Fruit fly (Drosophila melanogaster) whole organism, wandering third instar larva: Measurements from ENCODE around the gene gro.

ENCODE experiments used
- Abd-B ChIP-seq: fragments of >200 bp; optimal IDR thresholded peaks from 2 replicates; lab custom pipeline; 2017; ENCODE audit warnings: missing biosample characterization, missing genetic modification characterization
- CG32264 ChIP-seq: fragments of 200-800 bp; sonication (Bioruptor generic); optimal IDR thresholded peaks from 2 replicates; lab custom pipeline; 2016; ENCODE audit warnings: missing biosample characterization, missing genetic modification characterization
- CG9705 ChIP-seq: fragments of 200-800 bp; sonication (Bioruptor generic); optimal IDR thresholded peaks from 2 replicates; lab custom pipeline; 2018; ENCODE audit warnings: missing biosample characterization, mild to moderate bottlenecking, missing genetic modification characterization
- CrebA ChIP-seq: fragments of 200-800 bp; sonication (Bioruptor generic); optimal IDR thresholded peaks from 2 replicates; lab custom pipeline; 2016; ENCODE audit warnings: missing biosample characterization, mild to moderate bottlenecking, missing genetic modification characterization, borderline replicate concordance
- Dfd ChIP-seq: fragments of >200 bp; optimal IDR thresholded peaks from 2 replicates; lab custom pipeline; 2017; ENCODE audit warnings: missing biosample characterization, missing genetic modification characterization
- Dif ChIP-seq: fragments of 200-275, 200-300 bp; sonication (Bioruptor generic); optimal IDR thresholded peaks from 2 replicates; lab custom pipeline; 2018; ENCODE audit warnings: missing biosample characterization, missing genetic modification characterization; ENCODE audit not compliant: partially characterized antibody
- GATAd ChIP-seq: sonication (Bioruptor generic); optimal IDR thresholded peaks from 2 replicates; lab custom pipeline; 2016; ENCODE audit warnings: missing biosample characterization, missing genetic modification characterization
- HLH106 ChIP-seq: fragments of 200-800 bp; optimal IDR thresholded peaks from 3 replicates; lab custom pipeline; 2019; ENCODE audit warnings: missing biosample characterization, mild to moderate bottlenecking, missing genetic modification characterization, moderate library complexity
- Hnf4 ChIP-seq: fragments of 200-800 bp; sonication (Bioruptor generic); optimal IDR thresholded peaks from 2 replicates; lab custom pipeline; 2016; ENCODE audit warnings: missing biosample characterization, mild to moderate bottlenecking, missing genetic modification characterization
- Hr78 ChIP-seq: fragments of >200 bp; optimal IDR thresholded peaks from 2 replicates; lab custom pipeline; 2017; ENCODE audit warnings: missing biosample characterization, missing genetic modification characterization
- Hr83 ChIP-seq: fragments of 200-300 bp; sonication (Bioruptor generic); optimal IDR thresholded peaks from 2 replicates; lab custom pipeline; 2016; ENCODE audit warnings: missing biosample characterization, mild to moderate bottlenecking, missing genetic modification characterization, moderate library complexity; ENCODE audit not compliant: poor library complexity, severe bottlenecking
- Jra ChIP-seq: sonication (Bioruptor generic); optimal IDR thresholded peaks from 2 replicates; lab custom pipeline; 2016; ENCODE audit warnings: missing biosample characterization, missing genetic modification characterization
- Mio ChIP-seq: sonication (Bioruptor generic); optimal IDR thresholded peaks from 2 replicates; lab custom pipeline; 2016; ENCODE audit warnings: missing biosample characterization, missing genetic modification characterization
- Myc ChIP-seq: fragments of >200 bp; optimal IDR thresholded peaks from 2 replicates; lab custom pipeline; 2017
- N ChIP-seq: fragments of >200 bp; optimal IDR thresholded peaks from 2 replicates; lab custom pipeline; 2018; ENCODE audit warnings: missing biosample characterization, missing external identifiers, missing genetic modification characterization
- OdsH ChIP-seq: fragments of 200-800 bp; sonication (Bioruptor generic); optimal IDR thresholded peaks from 2 replicates; lab custom pipeline; 2016; ENCODE audit warnings: missing biosample characterization, mild to moderate bottlenecking, missing genetic modification characterization
- Rel ChIP-seq, 2 experiments: fragments of 200-800 bp; sonication (Bioruptor generic) in 1 of 2; optimal IDR thresholded peaks; 2 replicates in 1 of 2; 3 replicates in 1 of 2; lab custom pipeline; 2016 to 2019; ENCODE audit warnings: mild to moderate bottlenecking in 2 of 2, missing biosample characterization in 2 of 2, missing genetic modification characterization in 2 of 2, moderate library complexity in 1 of 2
- Sp1 ChIP-seq: fragments of 200-800 bp; sonication (Bioruptor generic); optimal IDR thresholded peaks from 3 replicates; lab custom pipeline; 2019; ENCODE audit warnings: missing biosample characterization, mild to moderate bottlenecking, missing genetic modification characterization, moderate library complexity
- Vsx2 ChIP-seq: fragments of 200-300, 225-300 bp; sonication (Bioruptor generic); optimal IDR thresholded peaks from 2 replicates; lab custom pipeline; 2018; ENCODE audit warnings: missing biosample characterization, missing genetic modification characterization; ENCODE audit not compliant: partially characterized antibody
- br ChIP-seq: fragments of 200-800 bp; sonication (Bioruptor generic); optimal IDR thresholded peaks from 2 replicates; lab custom pipeline; 2016; ENCODE audit warnings: missing biosample characterization, missing genetic modification characterization
- brk ChIP-seq: fragments of 200-800 bp; sonication (Bioruptor generic); optimal IDR thresholded peaks from 2 replicates; lab custom pipeline; 2016; ENCODE audit warnings: missing biosample characterization, mild to moderate bottlenecking, missing genetic modification characterization
- dl ChIP-seq, 2 experiments: fragments of 175-275, 200-275 bp in 1 of 2; fragments of 200-275 bp in 1 of 2; sonication (Bioruptor generic); optimal IDR thresholded peaks; lab custom pipeline; 2018; ENCODE audit warnings: mild to moderate bottlenecking in 2 of 2, missing biosample characterization in 2 of 2, missing genetic modification characterization in 2 of 2, moderate library complexity in 2 of 2; ENCODE audit not compliant: partially characterized antibody in 2 of 2, insufficient read depth in 1 of 2
- dmrt93B ChIP-seq: fragments of 200-800 bp; sonication (Bioruptor generic); optimal IDR thresholded peaks from 2 replicates; lab custom pipeline; 2018; ENCODE audit warnings: missing biosample characterization, mild to moderate bottlenecking, missing genetic modification characterization
- dsf ChIP-seq: sonication (Bioruptor generic); optimal IDR thresholded peaks from 2 replicates; lab custom pipeline; 2016; ENCODE audit warnings: missing biosample characterization, missing genetic modification characterization, borderline replicate concordance
- ey ChIP-seq: fragments of 200-800 bp; sonication (Bioruptor generic); optimal IDR thresholded peaks from 2 replicates; lab custom pipeline; 2016; ENCODE audit warnings: missing biosample characterization, missing genetic modification characterization
- foxo ChIP-seq, 2 experiments: fragments of 200-800 bp; sonication (Bioruptor generic); optimal IDR thresholded peaks; 2 replicates in 1 of 2; 3 replicates in 1 of 2; lab custom pipeline; 2016 to 2017; ENCODE audit warnings: missing biosample characterization in 2 of 2, missing genetic modification characterization in 2 of 2
- fru ChIP-seq: fragments of 200-800 bp; sonication (Bioruptor generic); optimal IDR thresholded peaks from 3 replicates; lab custom pipeline; 2016; ENCODE audit warnings: missing biosample characterization, mild to moderate bottlenecking, missing genetic modification characterization
- h ChIP-seq: fragments of 200-800 bp; sonication (Bioruptor generic); optimal IDR thresholded peaks from 3 replicates; lab custom pipeline; 2016; ENCODE audit warnings: missing biosample characterization, mild to moderate bottlenecking, missing genetic modification characterization
- jim ChIP-seq: fragments of 175-275, 200-325 bp; sonication (Bioruptor generic); optimal IDR thresholded peaks from 2 replicates; lab custom pipeline; 2016; ENCODE audit warnings: missing biosample characterization, mild to moderate bottlenecking, missing genetic modification characterization
- lola ChIP-seq: fragments of >200 bp; optimal IDR thresholded peaks from 2 replicates; lab custom pipeline; 2017; ENCODE audit warnings: missing biosample characterization, missing genetic modification characterization
- pan ChIP-seq: fragments of >200 bp; optimal IDR thresholded peaks from 2 replicates; lab custom pipeline; 2017
- psq ChIP-seq: fragments of 200-800 bp; sonication (Bioruptor generic); optimal IDR thresholded peaks from 3 replicates; lab custom pipeline; 2017; ENCODE audit warnings: missing biosample characterization, mild to moderate bottlenecking, missing genetic modification characterization, moderate library complexity
- rgr ChIP-seq: fragments of 200-800 bp; sonication (Bioruptor generic); optimal IDR thresholded peaks from 3 replicates; lab custom pipeline; 2016; ENCODE audit warnings: missing biosample characterization, mild to moderate bottlenecking, missing genetic modification characterization
- sage ChIP-seq: fragments of 200-800 bp; sonication (Bioruptor generic); optimal IDR thresholded peaks from 2 replicates; lab custom pipeline; 2016; ENCODE audit warnings: missing biosample characterization, mild to moderate bottlenecking, missing genetic modification characterization
- sv ChIP-seq: fragments of 200-800 bp; sonication (Bioruptor generic); optimal IDR thresholded peaks from 3 replicates; lab custom pipeline; 2016; ENCODE audit warnings: missing biosample characterization, missing genetic modification characterization
- tai ChIP-seq: sonication (Bioruptor generic); optimal IDR thresholded peaks from 2 replicates; lab custom pipeline; 2016; ENCODE audit warnings: missing biosample characterization, missing genetic modification characterization
- usp ChIP-seq: fragments of >200 bp; optimal IDR thresholded peaks from 2 replicates; lab custom pipeline; 2017; ENCODE audit warnings: missing biosample characterization, missing genetic modification characterization
- woc ChIP-seq: sonication (Bioruptor generic); optimal IDR thresholded peaks from 2 replicates; lab custom pipeline; 2016; ENCODE audit warnings: missing biosample characterization, mild to moderate bottlenecking, missing genetic modification characterization

Gene gro

DNA sequence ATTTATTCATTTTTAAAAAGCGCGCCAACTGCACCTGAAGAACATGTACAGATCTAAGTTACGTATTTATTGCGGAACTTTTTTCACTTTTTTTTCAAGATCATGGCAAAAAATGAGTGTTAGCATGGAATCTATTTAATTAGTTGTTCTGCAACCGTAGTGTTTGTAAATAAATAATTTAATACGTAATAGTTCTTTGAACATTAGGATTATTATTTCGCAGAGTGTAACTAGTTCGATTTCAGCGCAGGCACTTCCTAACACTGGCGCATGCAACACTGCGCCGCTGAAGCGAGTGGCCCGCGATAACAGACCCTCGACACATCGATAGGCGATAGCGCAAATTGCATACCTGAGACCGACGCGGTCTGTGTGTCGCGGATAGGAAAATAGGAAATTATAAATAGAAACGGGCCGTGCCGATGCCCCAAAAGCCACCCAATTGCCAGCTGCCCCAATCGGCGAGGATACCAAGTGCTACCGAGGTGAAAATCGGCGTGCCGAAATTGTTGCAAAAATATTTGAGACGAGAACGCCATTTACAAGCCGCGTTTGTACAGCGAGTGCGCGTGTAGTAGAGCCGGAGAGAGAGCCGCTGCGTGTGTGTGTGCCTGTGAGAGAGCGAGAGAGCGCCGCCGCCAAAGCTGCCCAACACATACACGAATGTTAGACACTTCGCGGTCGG, at the start of gene gro:
Gene gro, plus strand, starts transcription at position 320 of the 685 bp plus-strand sequence.
- peak; percentile 72 for TF ChIP-seq OdsH (GFP tag; lab: Kevin White, UChicago)
- TF ChIP-seq N (GFP tag; lab: Kevin White, UChicago), result peak; percentile 68
- TF ChIP-seq brk (GFP tag; lab: Kevin White, UChicago), result peak; percentile 89
- TF ChIP-seq h (GFP tag; lab: Kevin White, UChicago), result peak; percentile 85
- no peak for TF ChIP-seq CrebA (GFP tag; lab: Kevin White, UChicago)
- peak; percentile 83 for TF ChIP-seq rgr (GFP tag; lab: Kevin White, UChicago)
- peak; percentile 77 for TF ChIP-seq br (GFP tag; lab: Kevin White, UChicago)
- peak; percentile 70 for TF ChIP-seq ey
- TF ChIP-seq Dif, result peak; percentile 83
- no peak for TF ChIP-seq Dfd (GFP tag; lab: Kevin White, UChicago)
- TF ChIP-seq tai (GFP tag; lab: Kevin White, UChicago), result peak; percentile 88
- peak; percentile 67 for TF ChIP-seq Jra
- TF ChIP-seq Abd-B (GFP tag; lab: Kevin White, UChicago), result no peak
- TF ChIP-seq pan (lab: Kevin White, UChicago), result no peak
- no peak for TF ChIP-seq jim (GFP tag; lab: Kevin White, UChicago)
- peak in 1 of 2 experiments; percentile 78 for TF ChIP-seq foxo (GFP tag; optimal IDR thresholded peaks at IDR 0.05; lab: Kevin White, UChicago)
- TF ChIP-seq HLH106, result peak; percentile 69
- no peak for TF ChIP-seq Rel (GFP tag; optimal IDR thresholded peaks at IDR 0.05; lab: Kevin White, UChicago)
- TF ChIP-seq Rel (tag; optimal IDR thresholded peaks at IDR 0.05; lab: Kevin White, UChicago), result peak; percentile 14
- peak; percentile 68 for TF ChIP-seq woc
- TF ChIP-seq Vsx2 (GFP tag; lab: Kevin White, UChicago), result no peak
- peak in 1 of 2 experiments; percentile 64 for TF ChIP-seq dl (GFP tag; optimal IDR thresholded peaks at IDR 0.05; lab: Kevin White, UChicago; ENCODE audit: insufficient read depth in 1 of 2, partially characterized antibody in 2 of 2)
- TF ChIP-seq dsf (GFP tag; lab: Kevin White, UChicago), result peak; percentile 64
- peak; percentile 21 for TF ChIP-seq GATAd (GFP tag; lab: Kevin White, UChicago)
- peak; percentile 61 for TF ChIP-seq CG9705 (GFP tag; lab: Kevin White, UChicago)
- TF ChIP-seq Mio (GFP tag; lab: Kevin White, UChicago), result no peak
- TF ChIP-seq fru (GFP tag; lab: Kevin White, UChicago), result peak; percentile 76
- no peak for TF ChIP-seq usp (GFP tag; lab: Kevin White, UChicago)
- TF ChIP-seq psq (GFP tag; lab: Kevin White, UChicago), result peak; percentile 53
- TF ChIP-seq sage (GFP tag; lab: Kevin White, UChicago), result peak; percentile 71
- TF ChIP-seq Hnf4 (GFP tag; lab: Kevin White, UChicago), result peak; percentile 85
- peak; percentile 42 for TF ChIP-seq Hr83 (GFP tag; lab: Kevin White, UChicago)
- no peak for TF ChIP-seq CG32264 (GFP tag; lab: Kevin White, UChicago)
- peak; percentile 47 for TF ChIP-seq sv (GFP tag; lab: Kevin White, UChicago)
- peak; percentile 60 for TF ChIP-seq dmrt93B (GFP tag; lab: Kevin White, UChicago)
- no peak for TF ChIP-seq Myc (lab: Kevin White, UChicago)
- TF ChIP-seq Sp1, result peak; percentile 45

- TF ChIP-seq dsf (GFP tag; lab: Kevin White, UChicago), result peak; percentile 45
- no peak for TF ChIP-seq Hr83 (GFP tag; lab: Kevin White, UChicago)
- TF ChIP-seq br (GFP tag; lab: Kevin White, UChicago), result peak; percentile 88
- TF ChIP-seq woc, result peak; percentile 80
- TF ChIP-seq Abd-B (GFP tag; lab: Kevin White, UChicago), result no peak
- TF ChIP-seq Myc (lab: Kevin White, UChicago), result no peak
- no peak for TF ChIP-seq pan (lab: Kevin White, UChicago)
- TF ChIP-seq tai (GFP tag; lab: Kevin White, UChicago), result no peak
- peak; percentile 92 for TF ChIP-seq Rel (GFP tag; optimal IDR thresholded peaks at IDR 0.05; lab: Kevin White, UChicago)
- TF ChIP-seq Rel (tag; optimal IDR thresholded peaks at IDR 0.05; lab: Kevin White, UChicago), result peak; percentile 58
- TF ChIP-seq OdsH (GFP tag; lab: Kevin White, UChicago), result peak; percentile 92
- peak; percentile 76 for TF ChIP-seq CG32264 (GFP tag; lab: Kevin White, UChicago)
- TF ChIP-seq jim (GFP tag; lab: Kevin White, UChicago), result no peak
- TF ChIP-seq Mio (GFP tag; lab: Kevin White, UChicago), result no peak
- TF ChIP-seq Hr78 (GFP tag; lab: Kevin White, UChicago), result no peak
- no peak for TF ChIP-seq CrebA (GFP tag; lab: Kevin White, UChicago)
- TF ChIP-seq Jra, result peak; percentile 77
- TF ChIP-seq dl (GFP tag; optimal IDR thresholded peaks at IDR 0.05; lab: Kevin White, UChicago; ENCODE audit: insufficient read depth in 1 of 2, partially characterized antibody in 2 of 2), result peak in 1 of 2 experiments; percentile 66
- TF ChIP-seq fru (GFP tag; lab: Kevin White, UChicago), result peak; percentile 93
- peak; percentile 71 for TF ChIP-seq psq (GFP tag; lab: Kevin White, UChicago)
- TF ChIP-seq sv (GFP tag; lab: Kevin White, UChicago), result peak; percentile 68
- peak; percentile 92 for TF ChIP-seq Sp1
- peak; percentile 78 for TF ChIP-seq brk (GFP tag; lab: Kevin White, UChicago)
- peak; percentile 78 for TF ChIP-seq Dif
- TF ChIP-seq ey, result peak; percentile 90
- no peak for TF ChIP-seq lola (GFP tag; lab: Kevin White, UChicago)
- TF ChIP-seq Hnf4 (GFP tag; lab: Kevin White, UChicago), result peak; percentile 85
- no peak for TF ChIP-seq usp (GFP tag; lab: Kevin White, UChicago)
- TF ChIP-seq rgr (GFP tag; lab: Kevin White, UChicago), result peak; percentile 93
- peak; percentile 3 to 94 for TF ChIP-seq foxo (GFP tag; optimal IDR thresholded peaks at IDR 0.05; lab: Kevin White, UChicago)
- peak; percentile 94 for TF ChIP-seq h (GFP tag; lab: Kevin White, UChicago)
- peak; percentile 88 for TF ChIP-seq CG9705 (GFP tag; lab: Kevin White, UChicago)
- TF ChIP-seq HLH106, result peak; percentile 93
- TF ChIP-seq Dfd (GFP tag; lab: Kevin White, UChicago), result peak; percentile 42
- peak; percentile 88 for TF ChIP-seq dmrt93B (GFP tag; lab: Kevin White, UChicago)
These were observed 45.1 kb upstream of the gro start, which contains the start of gene CG43116 for dm6 chr3R:25996197-25997005. Gene CG43116 (minus strand): TSS chr3R:25996996.
